Worm (Caenorhabditis elegans) whole organism, late embryonic: ENCODE measurements around the gene Y54G2A.77.

Experiments
- C08G9.2 ChIP-seq: sonication (generic microtip); optimal IDR thresholded peaks from 2 replicates; lab custom pipeline; 2016; ENCODE audit warnings: mild to moderate bottlenecking, missing genetic modification characterization, moderate library complexity, missing compliant biosample characterization
- C38D4.7 ChIP-seq: fragments of 200-800 bp; sonication (Bioruptor generic); optimal IDR thresholded peaks from 2 replicates; lab custom pipeline; 2018; ENCODE audit warnings: mild to moderate bottlenecking, missing genetic modification characterization, moderate library complexity, missing compliant biosample characterization
- ahr-1 ChIP-seq: sonication (generic microtip); optimal IDR thresholded peaks from 2 replicates; lab custom pipeline; 2016; ENCODE audit warnings: missing genetic modification characterization, missing compliant biosample characterization
- che-1 ChIP-seq: sonication (generic microtip); optimal IDR thresholded peaks from 2 replicates; lab custom pipeline; 2016; ENCODE audit warnings: mild to moderate bottlenecking, missing genetic modification characterization, missing compliant biosample characterization
- pat-9 ChIP-seq: fragments of 200-800 bp; sonication (Bioruptor generic); optimal IDR thresholded peaks from 2 replicates; lab custom pipeline; 2018; ENCODE audit warnings: mild to moderate bottlenecking, missing genetic modification characterization, moderate library complexity, missing compliant biosample characterization
- pqm-1 ChIP-seq: sonication (generic microtip); optimal IDR thresholded peaks from 2 replicates; lab custom pipeline; 2016; ENCODE audit warnings: missing genetic modification characterization, missing compliant biosample characterization
- unc-55 ChIP-seq: sonication (generic microtip); optimal IDR thresholded peaks from 2 replicates; lab custom pipeline; 2017; ENCODE audit warnings: missing biosample characterization, missing genetic modification reagents, missing genetic modification characterization

DNA sequence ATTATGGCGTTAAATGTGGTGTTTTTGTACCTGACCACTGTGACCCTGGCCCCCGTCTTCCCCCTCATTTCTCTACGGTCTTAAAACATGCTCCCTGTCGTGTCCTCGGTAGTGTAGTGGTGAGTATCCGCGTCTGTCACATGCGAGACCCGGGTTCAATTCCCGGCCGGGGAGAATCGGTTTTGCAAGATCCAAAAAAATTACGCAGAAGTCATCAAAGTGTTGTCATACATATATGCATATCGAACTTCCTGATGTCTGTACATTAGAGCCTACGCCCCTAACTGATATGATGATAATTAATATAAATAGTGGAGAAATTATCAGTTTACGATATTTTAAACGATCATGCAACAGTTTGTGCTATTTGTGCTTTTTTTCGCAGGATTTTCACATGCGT, 43.0 kb downstream of the Y54G2A.77 start, which contains the start of gene Y54G2A.45:
- TF ChIP-seq pat-9 (tag; lab: Kevin White, UChicago): peak; percentile 39
- TF ChIP-seq unc-55 (GFP tag; lab: Kevin White, UChicago): no peak
- peak; percentile 43 for TF ChIP-seq pqm-1 (tag; lab: Kevin White, UChicago)
- peak; percentile 41 for TF ChIP-seq C38D4.7 (GFP tag; lab: Kevin White, UChicago)
- TF ChIP-seq che-1 (tag; lab: Kevin White, UChicago): peak; percentile 31
- peak; percentile 10 for TF ChIP-seq ahr-1
- no peak for TF ChIP-seq C08G9.2 (tag; lab: Kevin White, UChicago)
